Worm (Caenorhabditis elegans) whole organism, late embryonic: Measurements from ENCODE around the gene T13F3.4.

ENCODE experiments used
- Y22D7AL.16 ChIP-seq: sonication (generic microtip); optimal IDR thresholded peaks from 2 replicates; lab custom pipeline; 2016; ENCODE audit warnings: missing genetic modification characterization, missing compliant biosample characterization
- ceh-18 ChIP-seq: sonication (generic microtip); optimal IDR thresholded peaks from 2 replicates; lab custom pipeline; 2016; ENCODE audit warnings: missing genetic modification characterization, missing compliant biosample characterization
- ceh-22 ChIP-seq: sonication (generic microtip); optimal IDR thresholded peaks from 2 replicates; lab custom pipeline; 2017; ENCODE audit warnings: missing biosample characterization, missing genetic modification characterization
- ceh-31 ChIP-seq: sonication (generic microtip); optimal IDR thresholded peaks from 2 replicates; lab custom pipeline; 2016; ENCODE audit warnings: missing genetic modification characterization, missing compliant biosample characterization
- ceh-9 ChIP-seq: sonication (generic microtip); optimal IDR thresholded peaks from 2 replicates; lab custom pipeline; 2016; ENCODE audit warnings: mild to moderate bottlenecking, missing genetic modification characterization, inconsistent platforms, missing compliant biosample characterization
- hlh-8 ChIP-seq: sonication (generic microtip); optimal IDR thresholded peaks from 2 replicates; lab custom pipeline; 2016; ENCODE audit warnings: missing genotype, missing genetic modification characterization, missing compliant biosample characterization
- lim-6 ChIP-seq: sonication (generic microtip); optimal IDR thresholded peaks from 2 replicates; lab custom pipeline; 2016; ENCODE audit warnings: missing genetic modification characterization, missing compliant biosample characterization
- madf-2 ChIP-seq: sonication (generic microtip); optimal IDR thresholded peaks from 2 replicates; lab custom pipeline; 2017; ENCODE audit warnings: missing genetic modification characterization, missing compliant biosample characterization
- pha-4 ChIP-seq: fragments of 150-350 bp; optimal IDR thresholded peaks from 2 replicates; lab custom pipeline; 2018; ENCODE audit warnings: missing biosample characterization, missing genetic modification reagents, missing genetic modification characterization
- pqm-1 ChIP-seq: sonication (generic microtip); optimal IDR thresholded peaks from 2 replicates; lab custom pipeline; 2016; ENCODE audit warnings: missing genetic modification characterization, missing compliant biosample characterization
- sox-4 ChIP-seq: sonication (generic microtip); optimal IDR thresholded peaks from 2 replicates; lab custom pipeline; 2017; ENCODE audit warnings: mild to moderate bottlenecking, missing genetic modification characterization, inconsistent platforms, missing compliant biosample characterization

DNA sequence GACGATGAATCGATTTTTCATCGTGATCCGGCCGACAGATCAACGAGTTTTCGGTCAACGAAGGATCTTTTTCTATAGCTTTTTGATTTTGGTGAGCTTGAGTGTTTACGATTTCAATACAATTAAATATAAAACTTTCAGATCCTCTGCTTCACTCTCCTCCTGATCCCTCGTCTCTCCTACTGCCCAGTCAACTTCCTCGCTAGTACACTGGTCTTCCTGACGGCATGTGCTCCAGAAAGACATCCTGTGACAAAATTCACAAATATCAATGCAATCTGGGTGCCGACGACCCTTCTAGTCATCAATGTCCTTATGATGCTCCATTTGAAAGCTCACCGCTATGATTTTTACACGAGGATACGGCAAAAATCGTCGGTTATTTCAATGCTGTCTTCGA lies 41.9 kb upstream of the T13F3.4 start:
- TF ChIP-seq sox-4 (tag; lab: Kevin White, UChicago), result no peak
- TF ChIP-seq lim-6, result no peak
- no peak for TF ChIP-seq pqm-1 (tag; lab: Kevin White, UChicago)
- TF ChIP-seq hlh-8 (tag; lab: Kevin White, UChicago), result no peak
- TF ChIP-seq ceh-9 (tag; lab: Kevin White, UChicago), result no peak
- TF ChIP-seq ceh-18 (tag; lab: Kevin White, UChicago), result no peak
- TF ChIP-seq ceh-22 (tag; lab: Kevin White, UChicago), result no peak
- no peak for TF ChIP-seq Y22D7AL.16 (tag; lab: Kevin White, UChicago)
- TF ChIP-seq ceh-31 (tag; lab: Kevin White, UChicago), result no peak
- TF ChIP-seq madf-2 (tag; lab: Kevin White, UChicago), result no peak
- no peak for TF ChIP-seq pha-4
